Fruit fly (Drosophila melanogaster) Kc167 (cell line): ENCODE results near the gene CG14683.

Experiments
- Myc ChIP-seq: fragments of >200 bp; optimal IDR thresholded peaks from 2 replicates; lab custom pipeline; 2017; ENCODE audit warnings: missing external identifiers
- ttk ChIP-seq: sonication (Bioruptor generic); optimal IDR thresholded peaks from 2 replicates; lab custom pipeline; 2017; ENCODE audit warnings: missing external identifiers

DNA sequence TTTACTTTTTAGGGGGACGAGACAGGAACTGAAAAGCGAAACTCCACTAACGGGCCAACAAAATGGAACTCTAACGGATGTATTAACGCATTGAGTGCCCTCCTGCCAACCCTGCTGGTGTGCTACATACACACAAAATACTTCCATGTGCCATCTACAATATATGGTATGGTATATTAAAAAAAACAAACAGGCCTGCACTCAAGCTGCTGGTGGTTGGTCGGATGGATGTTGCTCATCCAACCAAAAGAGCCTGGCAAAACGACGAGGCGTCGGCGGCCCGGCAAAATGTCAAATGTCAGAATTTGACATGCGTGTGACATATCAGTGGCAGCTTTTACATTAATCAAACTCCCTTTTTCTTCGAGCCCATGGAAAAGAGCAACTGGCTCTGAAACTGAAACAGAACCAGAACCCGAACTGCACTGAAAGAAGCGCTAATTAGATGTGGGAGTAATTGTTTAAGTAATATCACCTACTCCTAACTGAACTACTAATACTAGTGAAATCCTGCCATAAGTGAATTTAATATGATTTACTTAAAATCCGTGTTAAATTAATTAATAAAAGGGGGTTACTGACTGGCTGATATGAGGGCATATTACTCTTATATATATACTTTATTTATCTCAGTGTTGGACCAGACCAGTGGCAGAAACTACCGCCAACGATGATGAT lies 45.7 kb upstream of the CG14683 start:
- no peak for TF ChIP-seq ttk (lab: Kevin White, UChicago)
- no peak for TF ChIP-seq Myc (lab: Kevin White, UChicago)
